Fruit fly (Drosophila melanogaster): ENCODE measurements around the gene CG33098.

Gene CG33098

DNA sequence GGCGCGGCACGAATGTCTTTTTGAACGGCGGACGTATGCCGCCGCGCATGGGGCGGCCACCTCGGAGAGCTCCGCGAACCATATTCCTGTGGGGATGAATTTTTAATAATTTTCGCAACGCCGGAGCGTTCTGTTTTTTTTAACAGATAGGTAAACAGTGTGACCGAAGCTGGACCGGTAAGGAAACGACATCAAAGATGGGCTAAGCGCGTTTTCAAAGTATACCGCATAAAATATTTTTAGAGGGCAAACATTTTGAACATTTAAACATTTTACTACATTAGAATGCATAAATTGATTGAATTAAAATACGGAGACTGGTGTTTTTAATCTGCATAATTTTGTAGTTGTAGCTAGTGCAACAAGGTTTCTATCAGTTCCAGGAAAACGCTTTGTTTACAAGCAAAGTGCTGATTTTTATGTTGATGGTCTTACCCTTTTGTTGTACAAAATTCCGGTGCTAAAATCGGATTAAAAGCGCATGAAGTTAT, 42.2 kb downstream of the CG33098 start, which contains the start of the genes CG5641 and CG5245:
Gene CG5641 (minus strand): TSS at position 163 of the 491 bp plus-strand sequence.
Gene CG5245 (plus strand): TSS at position 441 of the 491 bp plus-strand sequence.
- TF ChIP-seq CG15710 (tag; optimal IDR thresholded peaks at IDR 0.05) (no peak), gl (tag; optimal IDR thresholded peaks at IDR 0.05) (no peak), Pif1B (GFP tag; optimal IDR thresholded peaks at IDR 0.05) (no peak), CG13204 (GFP tag; optimal IDR thresholded peaks at IDR 0.05) (no peak), CG10348 (GFP tag; IDR thresholded peaks at IDR 0.05) (no peak), Ets98B (GFP tag; IDR thresholded peaks at IDR 0.05) (no peak), fd96Ca (GFP tag; IDR thresholded peaks at IDR 0.05) (no peak)

DNA sequence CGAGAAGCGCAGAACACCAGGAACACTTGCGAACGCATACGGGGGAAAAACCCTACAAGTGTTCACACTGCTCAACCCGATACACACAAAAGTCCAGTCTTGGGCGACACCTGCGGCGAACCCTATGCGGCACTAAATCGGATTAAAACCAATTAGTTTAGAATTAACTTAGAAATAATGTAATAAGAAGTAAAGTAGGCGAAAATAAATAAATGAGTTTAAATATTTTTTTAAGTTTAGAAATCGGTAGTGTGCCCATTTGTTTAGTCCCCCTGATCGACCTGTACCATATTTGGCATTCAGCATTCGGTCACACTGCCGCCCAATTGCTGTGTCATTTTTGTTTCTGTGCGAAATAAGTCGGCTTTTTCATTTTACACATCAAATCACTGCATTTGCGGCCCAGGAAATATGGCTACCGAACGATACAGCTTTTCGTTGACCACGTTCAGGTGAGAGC, 44.1 kb downstream of the CG33098 start, which contains the start of gene Prosalpha2:
Gene Prosalpha2 (plus strand): TSS at position 292 of the 460 bp plus-strand sequence.
- TF ChIP-seq CG9948 (tag; optimal IDR thresholded peaks at IDR 0.05) = peak; percentile 16
- TF ChIP-seq Snoo (tag; optimal IDR thresholded peaks at IDR 0.05) = no peak
- no peak for TF ChIP-seq Pif1B (GFP tag; optimal IDR thresholded peaks at IDR 0.05)
- no peak for TF ChIP-seq fd96Ca (GFP tag; IDR thresholded peaks at IDR 0.05)
- no peak for TF ChIP-seq Pif1A (GFP tag; optimal IDR thresholded peaks at IDR 0.05)
- no peak for TF ChIP-seq CG13204 (GFP tag; optimal IDR thresholded peaks at IDR 0.05)
- TF ChIP-seq CG17806 (tag; optimal IDR thresholded peaks at IDR 0.05) = no peak
- no peak for TF ChIP-seq CG12605 (GFP tag; IDR thresholded peaks at IDR 0.05)
- peak; percentile 9 for TF ChIP-seq CG15710 (tag; optimal IDR thresholded peaks at IDR 0.05)
- TF ChIP-seq EcR (GFP tag; optimal IDR thresholded peaks at IDR 0.05) = no peak
- TF ChIP-seq CG14655 (GFP tag; optimal IDR thresholded peaks at IDR 0.05) = no peak
- no peak for TF ChIP-seq rn (GFP tag; IDR thresholded peaks at IDR 0.05)
- no peak for TF ChIP-seq CG8159 (tag; optimal IDR thresholded peaks at IDR 0.05)
- no peak for TF ChIP-seq gl (tag; optimal IDR thresholded peaks at IDR 0.05)
- TF ChIP-seq Ets98B (GFP tag; IDR thresholded peaks at IDR 0.05) = no peak
- TF ChIP-seq CG34367 (tag; optimal IDR thresholded peaks at IDR 0.05) = no peak

DNA sequence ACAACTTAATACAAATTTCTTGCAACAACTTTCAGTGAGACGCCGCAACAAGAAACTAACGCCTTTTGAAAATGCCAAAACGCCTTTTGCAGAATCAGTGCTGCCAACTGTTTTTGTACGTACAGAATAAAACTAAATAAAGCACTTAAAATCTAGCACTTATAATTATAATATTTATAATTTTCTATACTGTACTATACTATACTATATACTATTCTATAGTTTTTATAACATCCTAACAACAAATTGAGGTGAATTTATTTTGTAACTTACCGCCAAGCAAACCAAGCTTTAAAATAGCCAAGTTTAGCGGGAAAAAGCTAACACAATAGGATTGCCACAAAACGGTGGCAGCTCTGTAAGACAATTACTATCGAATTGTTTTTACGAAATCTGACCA, 46.8 kb downstream of the CG33098 start, which contains the start of the genes Aos1 and Srlp:
Gene Aos1 (minus strand): TSS at position 59 of the 400 bp plus-strand sequence.
Gene Srlp (plus strand): TSS at position 335 of the 400 bp plus-strand sequence.
- no peak for TF ChIP-seq CG12605 (GFP tag; IDR thresholded peaks at IDR 0.05)
- peak; percentile 32 for TF ChIP-seq Snoo (tag; optimal IDR thresholded peaks at IDR 0.05)
- peak; percentile 41 for TF ChIP-seq CG9948 (tag; optimal IDR thresholded peaks at IDR 0.05)
- no peak for TF ChIP-seq fd96Ca (GFP tag; IDR thresholded peaks at IDR 0.05)
- TF ChIP-seq CG15710 (tag; optimal IDR thresholded peaks at IDR 0.05) = peak; percentile 63
- 0 out of 2 replicates have a peak, but pooled peaks have one; percentile 29 for TF ChIP-seq CG32121 (GFP tag; IDR thresholded peaks at IDR 0.05)
- peak; percentile 35 for TF ChIP-seq CG17806 (tag; optimal IDR thresholded peaks at IDR 0.05)

DNA sequence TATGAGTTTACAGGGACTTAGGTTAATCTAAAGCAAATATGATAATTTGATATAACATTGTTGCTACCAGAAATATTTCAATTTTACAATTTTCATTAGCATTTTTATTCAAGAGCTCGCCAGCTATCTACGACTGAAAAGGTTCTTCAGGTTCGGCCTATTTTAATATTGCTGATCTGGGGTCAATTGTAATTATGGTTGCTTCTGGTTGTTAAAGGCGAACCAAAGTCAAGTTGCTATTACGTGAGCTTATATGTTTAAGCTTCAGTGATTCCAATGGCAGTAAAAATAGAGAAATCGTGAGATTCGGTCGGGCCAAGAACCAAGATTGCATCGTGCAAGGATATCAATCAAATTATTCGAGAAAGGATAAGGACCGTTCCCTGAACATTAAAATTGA, 49.0 kb downstream of the CG33098 start, which contains the start of gene Desat2:
Gene Desat2 (plus strand): TSS at position 301 of the 400 bp plus-strand sequence.
- no peak for TF ChIP-seq CG10348 (GFP tag; IDR thresholded peaks at IDR 0.05)
- no peak for TF ChIP-seq Ets98B (GFP tag; IDR thresholded peaks at IDR 0.05)
- TF ChIP-seq Pif1A (GFP tag; optimal IDR thresholded peaks at IDR 0.05) = no peak
- no peak for TF ChIP-seq Pif1B (GFP tag; optimal IDR thresholded peaks at IDR 0.05)
- TF ChIP-seq CG9948 (tag; optimal IDR thresholded peaks at IDR 0.05) = no peak
- no peak for TF ChIP-seq CG34367 (tag; optimal IDR thresholded peaks at IDR 0.05)
- TF ChIP-seq fd96Ca (GFP tag; IDR thresholded peaks at IDR 0.05) = no peak
- no peak for TF ChIP-seq Snoo (tag; optimal IDR thresholded peaks at IDR 0.05)
- TF ChIP-seq gl (tag; optimal IDR thresholded peaks at IDR 0.05) = no peak
- TF ChIP-seq CG8159 (tag; optimal IDR thresholded peaks at IDR 0.05) = no peak
- TF ChIP-seq CG15710 (tag; optimal IDR thresholded peaks at IDR 0.05) = no peak
- no peak for TF ChIP-seq rn (GFP tag; IDR thresholded peaks at IDR 0.05)
- no peak for TF ChIP-seq CG13204 (GFP tag; optimal IDR thresholded peaks at IDR 0.05)
- no peak for TF ChIP-seq CG32121 (GFP tag; IDR thresholded peaks at IDR 0.05)
- TF ChIP-seq CG17806 (tag; optimal IDR thresholded peaks at IDR 0.05) = no peak
- no peak for TF ChIP-seq D1 (tag; optimal IDR thresholded peaks at IDR 0.05)
- no peak for TF ChIP-seq CG14655 (GFP tag; optimal IDR thresholded peaks at IDR 0.05)
- TF ChIP-seq CG8301 (tag; optimal IDR thresholded peaks at IDR 0.05) = no peak
- TF ChIP-seq CG12605 (GFP tag; IDR thresholded peaks at IDR 0.05) = no peak
- TF ChIP-seq CG4496 (GFP tag; IDR thresholded peaks at IDR 0.05) = no peak
